Fruit fly (Drosophila melanogaster) S2 (cell line): ENCODE data around the gene CG42766.

Experiments used
- CG8478 ChIP-seq: fragments of >200 bp; optimal IDR thresholded peaks from 2 replicates; lab custom pipeline; 2018
- CTCF ChIP-seq, 2 experiments: fragments of >200 bp; optimal IDR thresholded peaks; 2 replicates each; lab custom pipeline; 2018

DNA sequence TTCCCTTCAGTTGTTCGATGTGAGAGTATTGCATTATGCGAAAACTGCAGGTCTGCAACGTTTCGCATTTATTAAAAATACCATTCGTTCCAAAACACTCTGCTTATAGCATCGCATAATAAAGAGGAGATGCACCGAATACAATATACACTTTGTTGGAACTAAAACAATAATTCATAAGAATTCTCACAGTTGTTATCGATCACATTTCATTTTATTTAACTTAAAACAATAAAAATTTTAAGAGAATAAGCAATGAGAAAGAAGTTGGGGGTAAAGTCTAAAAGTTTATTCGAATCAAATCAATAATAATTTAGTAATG, 42.5 kb upstream of the CG42766 start:
- no peak for TF ChIP-seq CG8478 (lab: Kevin White, UChicago)
- TF ChIP-seq CTCF (optimal IDR thresholded peaks at IDR 0.05; lab: Kevin White, UChicago): no peak
